Worm (Caenorhabditis elegans) whole organism, L3 larva: Measurements from ENCODE around the gene snb-2.

Source experiments
- R02D3.7 ChIP-seq: fragments of 150-350 bp; optimal IDR thresholded peaks from 2 replicates; lab custom pipeline; 2014; ENCODE audit warnings: missing biosample characterization, missing genetic modification characterization
- ZK546.5 ChIP-seq: sonication (generic microtip); optimal IDR thresholded peaks from 2 replicates; lab custom pipeline; 2017; ENCODE audit warnings: missing biosample characterization, missing genetic modification characterization
- egl-27 ChIP-seq: sonication (generic microtip); optimal IDR thresholded peaks from 4 replicates; lab custom pipeline; 2017; ENCODE audit warnings: missing biosample characterization, missing genetic modification reagents, missing genetic modification characterization
- fkh-10 ChIP-seq: sonication (generic microtip); optimal IDR thresholded peaks from 2 replicates; lab custom pipeline; 2017; ENCODE audit warnings: missing biosample characterization, missing genetic modification reagents, missing genetic modification characterization
- lin-15B ChIP-seq: fragments of 150-350 bp; optimal IDR thresholded peaks from 2 replicates; lab custom pipeline; 2014; ENCODE audit warnings: missing biosample characterization, missing genetic modification characterization
- mml-1 ChIP-seq: fragments of 150-350 bp; sonication (generic microtip); optimal IDR thresholded peaks from 3 replicates; lab custom pipeline; 2014; ENCODE audit warnings: missing biosample characterization, missing genetic modification characterization
- nhr-11 ChIP-seq: fragments of 150-350 bp; optimal IDR thresholded peaks from 2 replicates; lab custom pipeline; 2014; ENCODE audit warnings: missing biosample characterization, missing genetic modification characterization
- nhr-76 ChIP-seq: fragments of 150-350 bp; sonication (generic microtip); optimal IDR thresholded peaks from 5 replicates; lab custom pipeline; 2014; ENCODE audit warnings: missing biosample characterization, missing genetic modification characterization
- skn-1 ChIP-seq: fragments of 150-350 bp; optimal IDR thresholded peaks from 2 replicates; lab custom pipeline; 2014; ENCODE audit warnings: missing biosample characterization, missing genetic modification characterization
- snpc-4 ChIP-seq: fragments of 150-350 bp; optimal IDR thresholded peaks from 2 replicates; lab custom pipeline; 2014; ENCODE audit warnings: missing biosample characterization, missing genetic modification characterization
- tbx-2 ChIP-seq: sonication (generic microtip); optimal IDR thresholded peaks from 2 replicates; lab custom pipeline; 2016; ENCODE audit warnings: mild to moderate bottlenecking, missing genetic modification characterization, missing compliant biosample characterization
- unc-39 ChIP-seq: sonication (generic microtip); optimal IDR thresholded peaks from 4 replicates; lab custom pipeline; 2017; ENCODE audit warnings: missing biosample characterization, missing genetic modification characterization
- zag-1 ChIP-seq: fragments of 150-350 bp; optimal IDR thresholded peaks from 2 replicates; lab custom pipeline; 2014; ENCODE audit warnings: missing biosample characterization, missing genetic modification characterization

DNA sequence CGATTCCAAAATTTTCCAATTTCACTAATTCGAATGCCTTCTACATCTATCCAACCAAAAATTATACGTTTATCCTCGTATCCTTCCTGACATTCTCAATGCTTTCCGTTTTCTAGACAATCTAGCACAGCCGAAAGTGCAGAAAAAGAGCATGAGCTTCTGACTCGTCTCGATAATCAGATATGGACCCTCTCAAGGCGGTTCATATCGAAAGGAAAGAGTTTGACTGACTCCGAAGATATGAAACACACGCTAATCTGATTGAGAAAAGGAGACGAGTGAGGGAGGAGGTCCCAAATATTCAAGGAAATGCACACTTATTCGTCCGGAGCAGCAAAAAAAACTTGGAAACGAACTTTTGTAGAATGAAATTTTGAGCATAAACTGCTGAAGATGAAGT, 16.5 kb downstream of the snb-2 start:
- TF ChIP-seq lin-15B (tag; lab: Kevin White, UChicago) (no peak), nhr-11 (tag; lab: Kevin White, UChicago) (no peak), zag-1 (tag; lab: Kevin White, UChicago) (no peak), fkh-10 (no peak), skn-1 (no peak), mml-1 (tag; lab: Kevin White, UChicago) (no peak), R02D3.7 (tag; lab: Kevin White, UChicago) (no peak), tbx-2 (tag; lab: Kevin White, UChicago) (no peak), snpc-4 (no peak), nhr-76 (no peak), ZK546.5 (tag; lab: Kevin White, UChicago) (no peak), egl-27 (no peak), unc-39 (tag; lab: Kevin White, UChicago) (no peak)
